Worm (Caenorhabditis elegans) whole organism, L4/young adult: ENCODE measurements around the gene F40G9.7.

Experiments
- W03F9.2 ChIP-seq: fragments of 150-350 bp; optimal IDR thresholded peaks from 2 replicates; lab custom pipeline; 2014; ENCODE audit warnings: missing biosample characterization, missing genetic modification characterization
- dao-5 ChIP-seq: sonication (generic microtip); optimal IDR thresholded peaks from 2 replicates; lab custom pipeline; 2016; ENCODE audit warnings: missing genotype, missing genetic modification characterization, moderate library complexity, missing compliant biosample characterization
- him-1 ChIP-seq: sonication (generic microtip); optimal IDR thresholded peaks from 2 replicates; lab custom pipeline; 2016; ENCODE audit warnings: missing genotype, missing genetic modification reagents, missing genetic modification characterization, missing compliant biosample characterization

- no peak for TF ChIP-seq him-1 (tag; lab: Kevin White, UChicago)
- TF ChIP-seq W03F9.2 (tag; lab: Kevin White, UChicago): no peak
- no peak for TF ChIP-seq dao-5 (tag; lab: Kevin White, UChicago)
Measured at ce11 chrIII:190686-191085, 25.2 kb downstream of the F40G9.7 start, which contains the start of gene cox-17.
